Worm (Caenorhabditis elegans) whole organism, young adult: ENCODE measurements around the gene C05B5.8.

Source experiments
- B0019.2 ChIP-seq: fragments of 200-800 bp; sonication (Bioruptor generic); conservative IDR thresholded peaks from 2 replicates; pipeline ENCODE4 v1.3.6; 2022; ENCODE audit warnings: missing genetic modification reagents, missing genetic modification characterization, missing compliant biosample characterization
- B0035.1 ChIP-seq: sonication (generic microtip); optimal IDR thresholded peaks from 2 replicates; lab custom pipeline; 2016; ENCODE audit warnings: missing genetic modification characterization, mild to moderate bottlenecking, missing compliant biosample characterization, missing genotype, missing genetic modification reagents
- D2030.7 ChIP-seq: fragments of 200-800 bp; sonication (Bioruptor generic); IDR thresholded peaks from 2 replicates; pipeline ENCODE4 v1.3.6; 2022; ENCODE audit warnings: missing genetic modification reagents, missing genetic modification characterization, missing compliant biosample characterization
- F23B12.7 ChIP-seq: sonication (generic microtip); optimal IDR thresholded peaks from 2 replicates; lab custom pipeline; 2017; ENCODE audit warnings: missing genetic modification characterization, mild to moderate bottlenecking, missing compliant biosample characterization, antibody characterized with exemption, moderate library complexity; ENCODE audit not compliant: insufficient read depth
- F49E8.2 ChIP-seq: sonication (generic microtip); optimal IDR thresholded peaks from 3 replicates; lab custom pipeline; 2017; ENCODE audit warnings: missing genetic modification characterization, mild to moderate bottlenecking, missing compliant biosample characterization, antibody characterized with exemption, moderate library complexity; ENCODE audit not compliant: insufficient read depth
- K11D2.4 ChIP-seq: fragments of 200-800 bp; sonication (Bioruptor generic); IDR thresholded peaks from 2 replicates; pipeline ENCODE4 v1.3.6; 2022; ENCODE audit warnings: missing genetic modification reagents, missing genetic modification characterization, missing compliant biosample characterization
- Y79H2A.3 ChIP-seq: fragments of 200-800 bp; sonication (Bioruptor generic); conservative IDR thresholded peaks from 2 replicates; pipeline ENCODE4 v1.3.6; 2022; ENCODE audit warnings: missing genetic modification reagents, missing genetic modification characterization, missing compliant biosample characterization
- aptf-3 ChIP-seq: fragments of 200-800 bp; sonication (Bioruptor generic); IDR thresholded peaks from 2 replicates; pipeline ENCODE4 v1.3.6; 2022; ENCODE audit warnings: missing genetic modification characterization, missing compliant biosample characterization
- attf-3 ChIP-seq: fragments of 200-800 bp; sonication (Bioruptor generic); conservative IDR thresholded peaks from 2 replicates; pipeline ENCODE4 v1.3.6; 2022; ENCODE audit warnings: missing genetic modification reagents, missing genetic modification characterization, missing compliant biosample characterization
- ccch-3 ChIP-seq: fragments of 200-800 bp; sonication (Bioruptor generic); optimal IDR thresholded peaks from 2 replicates; lab custom pipeline; 2018; ENCODE audit warnings: mild to moderate bottlenecking, missing genetic modification characterization, missing compliant biosample characterization
- cebp-1 ChIP-seq, 2 experiments: fragments of 200-800 bp in 1 of 2; sonication (Bioruptor generic) in 1 of 2; sonication (generic microtip) in 1 of 2; IDR thresholded peaks in 1 of 2; optimal IDR thresholded peaks in 1 of 2; 2 replicates each; pipeline versions ENCODE4 v1.3.6 to Lab custom; 2017 to 2022; ENCODE audit warnings: missing compliant biosample characterization in 2 of 2, missing genetic modification characterization in 2 of 2, mild to moderate bottlenecking in 1 of 2, missing genetic modification reagents in 1 of 2, moderate library complexity in 1 of 2
- ceh-100 ChIP-seq: fragments of 200-800 bp; sonication (Bioruptor generic); IDR thresholded peaks from 2 replicates; pipeline ENCODE4 v1.3.6; 2022; ENCODE audit warnings: missing genetic modification reagents, missing genetic modification characterization, missing compliant biosample characterization
- ceh-27 ChIP-seq: fragments of 200-800 bp; sonication (Bioruptor generic); optimal IDR thresholded peaks from 2 replicates; lab custom pipeline; 2018; ENCODE audit warnings: mild to moderate bottlenecking, missing genetic modification characterization, moderate library complexity, missing compliant biosample characterization
- efl-1 ChIP-seq: fragments of 150-350 bp; optimal IDR thresholded peaks from 2 replicates; lab custom pipeline; 2014; ENCODE audit warnings: missing biosample characterization, missing genetic modification reagents, missing genetic modification characterization
- egrh-3 ChIP-seq: fragments of 200-800 bp; sonication (Bioruptor generic); IDR thresholded peaks from 2 replicates; pipeline ENCODE4 v1.3.6; 2022; ENCODE audit warnings: missing genetic modification reagents, missing genetic modification characterization, missing compliant biosample characterization
- ekl-4 ChIP-seq: fragments of 200-800 bp; sonication (Bioruptor generic); IDR thresholded peaks from 2 replicates; pipeline ENCODE4 v1.3.6; 2022; ENCODE audit warnings: missing genetic modification reagents, missing genetic modification characterization, missing compliant biosample characterization
- gei-17 ChIP-seq: fragments of 200-800 bp; sonication (Bioruptor generic); optimal IDR thresholded peaks from 2 replicates; lab custom pipeline; 2018; ENCODE audit warnings: mild to moderate bottlenecking, missing genetic modification characterization, missing compliant biosample characterization
- hlh-12 ChIP-seq: sonication (generic microtip); optimal IDR thresholded peaks from 2 replicates; lab custom pipeline; 2016; ENCODE audit warnings: missing genetic modification characterization, missing compliant biosample characterization
- hsf-1 ChIP-seq: fragments of 200-800 bp; sonication (Bioruptor generic); IDR thresholded peaks from 2 replicates; pipeline ENCODE4 v1.3.6; 2022; ENCODE audit warnings: missing genetic modification reagents, missing genetic modification characterization, missing compliant biosample characterization
- lin-35 ChIP-seq, 3 experiments: fragments of 150-350 bp in 2 of 3; sonication (generic microtip) in 1 of 3; optimal IDR thresholded peaks; 2 replicates each; lab custom pipeline; 2014 to 2018; ENCODE audit warnings: missing biosample characterization in 3 of 3, missing genetic modification characterization in 3 of 3, missing genetic modification reagents in 3 of 3
- lir-1 ChIP-seq: fragments of 200-800 bp; sonication (Bioruptor generic); conservative IDR thresholded peaks from 2 replicates; pipeline ENCODE4 v1.3.6; 2022; ENCODE audit warnings: missing genetic modification reagents, missing genetic modification characterization, missing compliant biosample characterization
- lsl-1 ChIP-seq: fragments of 200-800 bp; sonication (Bioruptor generic); optimal IDR thresholded peaks from 2 replicates; lab custom pipeline; 2018; ENCODE audit warnings: mild to moderate bottlenecking, missing genetic modification characterization, moderate library complexity, missing compliant biosample characterization
- madf-8 ChIP-seq: fragments of 200-800 bp; sonication (Bioruptor generic); conservative IDR thresholded peaks from 2 replicates; pipeline ENCODE4 v1.3.6; 2022; ENCODE audit warnings: missing genetic modification reagents, missing genetic modification characterization, missing compliant biosample characterization
- mel-28 ChIP-seq: sonication (generic microtip); optimal IDR thresholded peaks from 2 replicates; lab custom pipeline; 2016; ENCODE audit warnings: borderline replicate concordance, mild to moderate bottlenecking, missing genetic modification characterization, missing compliant biosample characterization
- nfya-1 ChIP-seq: sonication (generic microtip); optimal IDR thresholded peaks from 2 replicates; lab custom pipeline; 2017; ENCODE audit warnings: antibody characterized with exemption, missing compliant biosample characterization, missing genetic modification characterization, borderline replicate concordance; ENCODE audit not compliant: insufficient read depth
- nfya-2 ChIP-seq: fragments of 200-800 bp; sonication (Bioruptor generic); IDR thresholded peaks from 2 replicates; pipeline ENCODE4 v1.3.6; 2022; ENCODE audit warnings: missing genetic modification reagents, missing genetic modification characterization, missing compliant biosample characterization
- nhr-179 ChIP-seq: sonication (generic microtip); optimal IDR thresholded peaks from 2 replicates; lab custom pipeline; 2016; ENCODE audit warnings: mild to moderate bottlenecking, missing genetic modification characterization, missing compliant biosample characterization
- pbrm-1 ChIP-seq: fragments of 200-800 bp; sonication (Bioruptor generic); IDR thresholded peaks from 2 replicates; pipeline ENCODE4 v1.3.6; 2022; ENCODE audit warnings: missing genetic modification reagents, missing genetic modification characterization, missing compliant biosample characterization
- snpc-4 ChIP-seq, 5 experiments: fragments of 150-350 bp in 1 of 5; sonication (generic microtip) in 4 of 5; optimal IDR thresholded peaks; 2 replicates each; lab custom pipeline; 2014 to 2018; ENCODE audit warnings: missing genetic modification characterization in 5 of 5, missing biosample characterization in 3 of 5, antibody characterized with exemption in 2 of 5, mild to moderate bottlenecking in 2 of 5, missing compliant biosample characterization in 2 of 5, missing genotype in 2 of 5, moderate library complexity in 2 of 5, missing genetic modification reagents in 1 of 5
- somi-1 ChIP-seq: fragments of 200-800 bp; sonication (Bioruptor generic); optimal IDR thresholded peaks from 2 replicates; lab custom pipeline; 2018; ENCODE audit warnings: mild to moderate bottlenecking, missing genetic modification characterization, missing compliant biosample characterization
- sptf-2 ChIP-seq: fragments of 200-800 bp; sonication (Bioruptor generic); optimal IDR thresholded peaks from 2 replicates; lab custom pipeline; 2018; ENCODE audit warnings: mild to moderate bottlenecking, missing genetic modification characterization, missing compliant biosample characterization
- tbp1 ChIP-seq: fragments of 200-800 bp; sonication (Bioruptor generic); optimal IDR thresholded peaks from 2 replicates; lab custom pipeline; 2018; ENCODE audit warnings: mild to moderate bottlenecking, missing genetic modification characterization, missing compliant biosample characterization
- unc-130 ChIP-seq: sonication (generic microtip); optimal IDR thresholded peaks from 2 replicates; lab custom pipeline; 2016; ENCODE audit warnings: missing genetic modification reagents, missing genetic modification characterization, missing compliant biosample characterization
- ztf-26 ChIP-seq: sonication (generic microtip); optimal IDR thresholded peaks from 2 replicates; lab custom pipeline; 2017; ENCODE audit warnings: missing genetic modification characterization, missing compliant biosample characterization

Gene C05B5.8

DNA sequence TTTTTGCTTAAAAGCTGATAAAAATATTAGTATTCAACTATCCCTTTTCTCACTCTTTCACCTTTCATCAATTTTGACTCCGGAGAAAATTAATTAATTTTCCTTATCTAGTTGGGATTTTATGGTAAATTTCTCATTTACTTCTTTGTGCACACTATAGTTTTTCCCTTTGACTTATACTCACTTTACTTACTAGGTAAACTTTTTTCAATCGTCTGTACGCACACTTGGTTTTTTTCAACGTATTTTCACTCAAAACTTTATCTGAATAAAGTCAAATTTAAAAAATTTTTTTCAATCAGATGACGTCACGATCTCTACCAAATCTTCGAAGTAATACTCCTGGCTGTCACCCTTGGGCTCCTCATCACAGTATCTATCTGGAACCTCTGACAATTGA is 5.6 kb upstream of the C05B5.8 start, which contains the start of gene C05B5.16:
C05B5.16 (plus strand) TSS at position 301 of the 400 bp plus-strand sequence.
- no peak for TF ChIP-seq efl-1
- no peak for TF ChIP-seq egrh-3 (GFP tag; lab: Robert Waterston, UW)
- no peak for TF ChIP-seq hsf-1 (GFP tag; lab: Robert Waterston, UW)
- TF ChIP-seq nfya-2, result no peak
- TF ChIP-seq ekl-4 (GFP tag; lab: Robert Waterston, UW), result no peak
- no peak for TF ChIP-seq ztf-26 (tag; lab: Kevin White, UChicago)

DNA sequence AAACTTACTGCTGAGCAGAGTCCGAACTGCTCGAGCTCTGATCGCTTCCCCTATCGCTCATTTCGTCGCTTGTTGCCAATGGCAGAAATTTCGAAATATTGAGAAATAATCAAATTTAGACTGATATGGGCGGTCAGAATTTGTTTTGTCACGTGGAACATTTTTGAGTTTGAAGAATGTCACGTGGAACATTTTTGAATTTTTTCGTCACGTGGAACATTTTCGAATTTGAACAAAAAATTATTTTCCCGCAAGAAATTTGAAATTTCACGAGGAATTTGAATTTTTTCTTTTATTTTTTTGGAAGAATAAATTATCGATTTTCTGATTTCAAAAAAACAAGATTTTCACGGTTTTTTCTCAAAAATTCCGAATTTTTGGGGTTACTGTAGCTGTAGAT is 3.5 kb upstream of the C05B5.8 start, which contains the start of gene fbxa-155:
fbxa-155 (minus strand) TSS at position 101 of the 400 bp plus-strand sequence.
- TF ChIP-seq somi-1 (GFP tag; lab: Kevin White, UChicago), result no peak
- TF ChIP-seq nhr-179 (tag; lab: Kevin White, UChicago), result no peak
- no peak for TF ChIP-seq B0035.1 (tag; lab: Kevin White, UChicago)
- TF ChIP-seq attf-3 (GFP tag; lab: Robert Waterston, UW), result no peak
- no peak for TF ChIP-seq F49E8.2 (tag; lab: Kevin White, UChicago)
- TF ChIP-seq cebp-1 (GFP tag; IDR thresholded peaks at IDR 0.05; lab: Robert Waterston, UW), result no peak
- TF ChIP-seq cebp-1 (tag; optimal IDR thresholded peaks at IDR 0.05; lab: Kevin White, UChicago), result no peak
- TF ChIP-seq nfya-1, result no peak
- TF ChIP-seq F23B12.7 (tag; lab: Kevin White, UChicago), result no peak
- no peak for TF ChIP-seq sptf-2 (GFP tag; lab: Kevin White, UChicago)
- TF ChIP-seq snpc-4 (GFP tag; optimal IDR thresholded peaks at IDR 0.05; lab: Kevin White, UChicago), result no peak
- no peak for TF ChIP-seq snpc-4 (tag; optimal IDR thresholded peaks at IDR 0.05; lab: Kevin White, UChicago)
- TF ChIP-seq Y79H2A.3, result no peak
- no peak for TF ChIP-seq B0019.2 (GFP tag; lab: Robert Waterston, UW)

DNA sequence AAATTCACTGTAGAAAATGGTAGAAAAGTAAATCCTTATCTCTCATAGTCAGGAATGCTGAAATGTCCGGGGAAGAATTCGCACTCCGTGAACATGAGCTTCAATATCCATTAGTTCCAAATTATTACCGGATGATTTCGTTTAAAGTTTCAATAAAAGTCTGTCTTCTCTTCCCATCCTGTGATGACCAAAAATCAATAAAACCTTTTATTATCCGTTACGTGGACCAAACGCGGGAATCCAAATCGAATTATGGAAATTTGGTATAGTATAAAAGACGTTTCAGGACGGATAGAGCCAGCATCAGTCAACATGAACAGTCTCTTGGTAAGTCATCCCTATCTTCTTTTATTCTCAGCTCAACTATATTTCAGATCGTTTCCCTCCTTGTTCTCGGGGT is 2.4 kb downstream of the C05B5.8 start, which contains the start of gene C05B5.11:
C05B5.11 (plus strand) TSS at position 301 of the 400 bp plus-strand sequence.
- TF ChIP-seq lsl-1 (GFP tag; lab: Kevin White, UChicago), result no peak
- TF ChIP-seq madf-8 (GFP tag; lab: Robert Waterston, UW), result no peak
- no peak for TF ChIP-seq lir-1 (GFP tag; lab: Robert Waterston, UW)
- no peak for TF ChIP-seq somi-1 (GFP tag; lab: Kevin White, UChicago)
- no peak for TF ChIP-seq hlh-12 (tag; lab: Kevin White, UChicago)
- TF ChIP-seq mel-28 (tag; lab: Kevin White, UChicago), result no peak
- TF ChIP-seq aptf-3 (GFP tag; lab: Robert Waterston, UW), result no peak
- no peak for TF ChIP-seq unc-130
- TF ChIP-seq tbp1 (GFP tag; lab: Kevin White, UChicago), result no peak
- TF ChIP-seq cebp-1 (GFP tag; IDR thresholded peaks at IDR 0.05; lab: Robert Waterston, UW), result no peak
- no peak for TF ChIP-seq cebp-1 (tag; optimal IDR thresholded peaks at IDR 0.05; lab: Kevin White, UChicago)
- TF ChIP-seq lin-35 (GFP tag; optimal IDR thresholded peaks at IDR 0.05; lab: Kevin White, UChicago), result no peak
- TF ChIP-seq pbrm-1 (GFP tag; lab: Robert Waterston, UW), result no peak
- TF ChIP-seq hsf-1 (GFP tag; lab: Robert Waterston, UW), result no peak
- no peak for TF ChIP-seq nfya-1
- TF ChIP-seq D2030.7 (GFP tag; lab: Robert Waterston, UW), result no peak
- TF ChIP-seq ceh-27 (GFP tag; lab: Kevin White, UChicago), result no peak
- TF ChIP-seq ccch-3 (GFP tag; lab: Kevin White, UChicago), result no peak

DNA sequence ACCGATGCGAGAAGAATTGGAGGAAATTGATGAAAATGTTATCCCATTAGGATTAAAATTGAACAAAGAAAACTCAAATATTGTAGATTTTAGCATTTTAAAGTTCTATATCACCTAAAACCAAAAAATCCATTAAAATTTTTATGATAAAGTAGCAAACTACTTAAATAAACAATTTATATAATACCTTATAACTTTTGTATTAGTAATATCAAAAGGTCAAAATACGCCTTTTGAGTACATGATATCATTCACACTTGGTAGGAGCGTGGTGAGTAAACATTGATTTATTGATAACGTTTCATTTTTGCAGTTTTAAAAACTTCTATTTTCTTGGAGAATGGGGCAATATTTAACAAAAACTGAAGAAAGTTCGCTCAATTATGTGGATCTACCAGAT is 5.5 kb downstream of the C05B5.8 start, which contains the start of gene C05B5.5:
C05B5.5 (plus strand) TSS at position 301 of the 400 bp plus-strand sequence.
- TF ChIP-seq nfya-2 (no peak), nhr-179 (tag; lab: Kevin White, UChicago) (no peak), ceh-100 (GFP tag; lab: Robert Waterston, UW) (no peak), gei-17 (no peak), K11D2.4 (GFP tag; lab: Robert Waterston, UW) (no peak)
- TF ChIP-seq, all 124 proteins: peak for 0
